Fruit fly (Drosophila melanogaster) whole organism, embryonic: Measurements from ENCODE around the gene RabX5.

Experiments
- Atf-2 ChIP-seq: fragments of 200-800 bp; sonication (Bioruptor generic); optimal IDR thresholded peaks from 2 replicates; lab custom pipeline; 2016; ENCODE audit warnings: missing biosample characterization, missing genetic modification characterization
- Bgb ChIP-seq: fragments of 200-800 bp; sonication (Bioruptor generic); IDR thresholded peaks from 2 replicates; pipeline ENCODE4 v1.3.6; 2022; ENCODE audit warnings: missing biosample characterization, missing genetic modification characterization; ENCODE audit not compliant: partially characterized antibody
- BtbVII ChIP-seq: fragments of 200-800 bp; sonication (Bioruptor generic); optimal IDR thresholded peaks from 3 replicates; lab custom pipeline; 2017; ENCODE audit warnings: missing biosample characterization, mild to moderate bottlenecking, missing genetic modification characterization
- CG10959 ChIP-seq: fragments of 200-800 bp; sonication (Bioruptor generic); IDR thresholded peaks from 2 replicates; pipeline ENCODE4 v1.3.6; 2022; ENCODE audit warnings: missing biosample characterization, missing genetic modification characterization
- CG11398 ChIP-seq: fragments of 200-800 bp; sonication (Bioruptor generic); optimal IDR thresholded peaks from 2 replicates; lab custom pipeline; 2016; ENCODE audit warnings: missing biosample characterization, missing genetic modification characterization
- CG11723 ChIP-seq: fragments of 200-800 bp; sonication (Bioruptor generic); optimal IDR thresholded peaks from 2 replicates; lab custom pipeline; 2017; ENCODE audit warnings: missing biosample characterization, mild to moderate bottlenecking, missing genetic modification characterization
- CG12219 ChIP-seq: fragments of 200-800 bp; sonication (Bioruptor generic); optimal IDR thresholded peaks from 3 replicates; lab custom pipeline; 2018; ENCODE audit warnings: missing biosample characterization, mild to moderate bottlenecking, missing genetic modification characterization
- CG12236 ChIP-seq: fragments of 200-800 bp; sonication (Bioruptor generic); optimal IDR thresholded peaks from 2 replicates; lab custom pipeline; 2016; ENCODE audit warnings: missing biosample characterization, missing genetic modification characterization
- CG12391 ChIP-seq: fragments of 200-800 bp; sonication (Bioruptor generic); optimal IDR thresholded peaks from 3 replicates; lab custom pipeline; 2018; ENCODE audit warnings: missing biosample characterization, mild to moderate bottlenecking, missing genetic modification characterization, moderate library complexity
- CG1603 ChIP-seq: fragments of 200-800 bp; sonication (Bioruptor generic); optimal IDR thresholded peaks from 2 replicates; lab custom pipeline; 2019; ENCODE audit warnings: missing biosample characterization, mild to moderate bottlenecking, missing genetic modification characterization, moderate library complexity
- CG16815 ChIP-seq: fragments of 200-800 bp; sonication (Bioruptor generic); optimal IDR thresholded peaks from 3 replicates; lab custom pipeline; 2017; ENCODE audit warnings: missing biosample characterization, mild to moderate bottlenecking, missing genetic modification characterization
- CG17385 ChIP-seq: fragments of 200-800 bp; sonication (Bioruptor generic); optimal IDR thresholded peaks from 3 replicates; lab custom pipeline; 2018; ENCODE audit warnings: missing biosample characterization, mild to moderate bottlenecking, missing genetic modification characterization
- CG17829 ChIP-seq: fragments of 200-800 bp; optimal IDR thresholded peaks from 2 replicates; lab custom pipeline; 2019; ENCODE audit warnings: missing biosample characterization, mild to moderate bottlenecking, missing genetic modification characterization, moderate library complexity
- CG2889 ChIP-seq: fragments of 200-800 bp; sonication (Bioruptor generic); IDR thresholded peaks from 3 replicates; pipeline ENCODE4 v1.3.6; 2022; ENCODE audit warnings: missing biosample characterization, missing genetic modification characterization
- CG31365 ChIP-seq: fragments of 200-800 bp; sonication (Bioruptor generic); optimal IDR thresholded peaks from 2 replicates; lab custom pipeline; 2018; ENCODE audit warnings: missing biosample characterization, mild to moderate bottlenecking, missing genetic modification characterization
- CG32532 ChIP-seq: fragments of 200-800 bp; sonication (Bioruptor generic); IDR thresholded peaks from 2 replicates; pipeline ENCODE4 v1.3.6; 2022; ENCODE audit warnings: missing biosample characterization, missing genetic modification characterization
- CG34422 ChIP-seq: fragments of 200-800 bp; sonication (Bioruptor generic); IDR thresholded peaks from 3 replicates; pipeline ENCODE4 v1.3.6; 2022; ENCODE audit warnings: missing biosample characterization, missing genetic modification characterization
- CG6254 ChIP-seq: fragments of 200-800 bp; sonication (Bioruptor generic); optimal IDR thresholded peaks from 3 replicates; lab custom pipeline; 2017; ENCODE audit warnings: mild to moderate bottlenecking, missing biosample characterization, missing genetic modification reagents, missing genetic modification characterization
- CG6689 ChIP-seq: fragments of 200-800 bp; sonication (Bioruptor generic); IDR thresholded peaks from 2 replicates; pipeline ENCODE4 v1.3.6; 2022; ENCODE audit warnings: missing biosample characterization, missing genetic modification characterization
- CG8290 ChIP-seq, 3 experiments: fragments of 200-800 bp; sonication (Bioruptor generic); optimal IDR thresholded peaks; 2 replicates each; lab custom pipeline; 2016 to 2019; ENCODE audit warnings: missing biosample characterization in 3 of 3, missing genetic modification characterization in 3 of 3, mild to moderate bottlenecking in 2 of 3, moderate library complexity in 1 of 3
- CG9727 ChIP-seq: fragments of 200-800 bp; sonication (Bioruptor generic); optimal IDR thresholded peaks from 3 replicates; lab custom pipeline; 2017; ENCODE audit warnings: missing biosample characterization, mild to moderate bottlenecking, missing genetic modification characterization
- Eip74EF ChIP-seq, 2 experiments: fragments of 200-800 bp in 1 of 2; fragments of >200 bp in 1 of 2; sonication (Bioruptor generic) in 1 of 2; optimal IDR thresholded peaks; 2 replicates each; lab custom pipeline; 2017 to 2019; ENCODE audit warnings: missing biosample characterization in 2 of 2, missing genetic modification characterization in 2 of 2, mild to moderate bottlenecking in 1 of 2, moderate library complexity in 1 of 2
- Ets65A ChIP-seq: fragments of 200-800 bp; sonication (Bioruptor generic); peaks from one replicate; lab custom pipeline; 2016; ENCODE audit warnings: missing biosample characterization, missing genetic modification characterization
- HLH3B ChIP-seq: fragments of 200-800 bp; sonication (Bioruptor generic); IDR thresholded peaks from 2 replicates; pipeline ENCODE4 v1.3.6; 2022; ENCODE audit warnings: missing biosample characterization, missing genetic modification characterization
- Hsf ChIP-seq: fragments of 200-800 bp; sonication (Bioruptor generic); optimal IDR thresholded peaks from 3 replicates; lab custom pipeline; 2016; ENCODE audit warnings: missing biosample characterization, missing genetic modification characterization
- Poxn ChIP-seq: fragments of 200-800 bp; sonication (Bioruptor generic); IDR thresholded peaks from 2 replicates; pipeline ENCODE4 v1.3.6; 2022; ENCODE audit warnings: missing biosample characterization, missing genetic modification characterization
- Ptx1 ChIP-seq: fragments of 200-800 bp; sonication (Bioruptor generic); IDR thresholded peaks from 2 replicates; pipeline ENCODE4 v1.3.6; 2022; ENCODE audit warnings: missing biosample characterization, missing genetic modification characterization
- Sox102F ChIP-seq: fragments of 200-800 bp; sonication (Bioruptor generic); optimal IDR thresholded peaks from 2 replicates; lab custom pipeline; 2018; ENCODE audit warnings: missing biosample characterization, mild to moderate bottlenecking, missing genetic modification characterization, moderate library complexity
- Trl ChIP-seq, 3 experiments: fragments of >200 bp in 2 of 3; fragments of 200-800 bp in 1 of 3; sonication (Bioruptor generic) in 1 of 3; optimal IDR thresholded peaks; 2 replicates in 1 of 3; 3 replicates in 2 of 3; lab custom pipeline; 2016 to 2017; ENCODE audit warnings: missing biosample characterization in 1 of 3, missing genetic modification characterization in 1 of 3
- bab2 ChIP-seq: fragments of 200-800 bp; sonication (Bioruptor generic); optimal IDR thresholded peaks from 2 replicates; lab custom pipeline; 2016; ENCODE audit warnings: missing biosample characterization, missing genetic modification characterization
- bsh ChIP-seq, 2 experiments: fragments of 200-800 bp; sonication (Bioruptor generic); optimal IDR thresholded peaks; 2 replicates each; lab custom pipeline; 2017 to 2018; ENCODE audit warnings: mild to moderate bottlenecking in 2 of 2, missing biosample characterization in 2 of 2, missing genetic modification characterization in 2 of 2, moderate library complexity in 1 of 2
- chif ChIP-seq, 2 experiments: fragments of 200-800 bp; sonication (Bioruptor generic); optimal IDR thresholded peaks; 3 replicates each; lab custom pipeline; 2016; ENCODE audit warnings: missing biosample characterization in 2 of 2, missing genetic modification characterization in 2 of 2
- ci ChIP-seq: fragments of 200-800 bp; sonication (Bioruptor generic); IDR thresholded peaks from 3 replicates; pipeline ENCODE4 v1.3.6; 2022; ENCODE audit warnings: missing biosample characterization, missing genetic modification characterization
- croc ChIP-seq: fragments of 200-800 bp; sonication (Bioruptor generic); conservative IDR thresholded peaks from 3 replicates; pipeline ENCODE4 v1.3.6; 2022; ENCODE audit warnings: missing biosample characterization, missing genetic modification characterization
- danr ChIP-seq: fragments of 200-800 bp; sonication (Bioruptor generic); IDR thresholded peaks from 2 replicates; pipeline ENCODE4 v1.3.6; 2022; ENCODE audit warnings: missing biosample characterization, missing genetic modification characterization
- ftz-f1 ChIP-seq: fragments of 200-800 bp; sonication (Bioruptor generic); optimal IDR thresholded peaks from 2 replicates; lab custom pipeline; 2016; ENCODE audit warnings: missing biosample characterization, missing genetic modification characterization
- gce ChIP-seq: fragments of 200-800 bp; sonication (Bioruptor generic); IDR thresholded peaks from 3 replicates; pipeline ENCODE4 v1.3.6; 2022; ENCODE audit warnings: missing biosample characterization, missing genetic modification characterization
- gro ChIP-seq: fragments of 200-800 bp; sonication (Bioruptor generic); optimal IDR thresholded peaks from 2 replicates; lab custom pipeline; 2016; ENCODE audit warnings: missing biosample characterization, missing genetic modification characterization
- h ChIP-seq: fragments of >200 bp; optimal IDR thresholded peaks from 2 replicates; lab custom pipeline; 2017
- hkb ChIP-seq, 2 experiments: fragments of 200-800 bp in 1 of 2; fragments of >200 bp in 1 of 2; sonication (Bioruptor generic) in 1 of 2; IDR thresholded peaks in 1 of 2; optimal IDR thresholded peaks in 1 of 2; 2 replicates each; pipeline versions ENCODE4 v1.3.6 to Lab custom; 2017 to 2022; ENCODE audit warnings: missing biosample characterization in 1 of 2, missing genetic modification characterization in 1 of 2
- kay ChIP-seq: fragments of 200-800 bp; sonication (Bioruptor generic); optimal IDR thresholded peaks from 2 replicates; lab custom pipeline; 2016; ENCODE audit warnings: missing biosample characterization, missing genetic modification characterization
- ken ChIP-seq: fragments of 200-800 bp; sonication (Bioruptor generic); IDR thresholded peaks from 3 replicates; pipeline ENCODE4 v1.3.6; 2022; ENCODE audit warnings: missing biosample characterization, missing genetic modification characterization
- knrl ChIP-seq: fragments of 200-800 bp; sonication (Bioruptor generic); IDR thresholded peaks from 3 replicates; pipeline ENCODE4 v1.3.6; 2022; ENCODE audit warnings: missing biosample characterization, missing genetic modification characterization; ENCODE audit not compliant: partially characterized antibody
- pfk ChIP-seq: fragments of 200-800 bp; sonication (Bioruptor generic); optimal IDR thresholded peaks from 2 replicates; lab custom pipeline; 2018; ENCODE audit warnings: missing biosample characterization, mild to moderate bottlenecking, missing genetic modification characterization, moderate library complexity
- pum ChIP-seq: fragments of 200-800 bp; sonication (Bioruptor generic); optimal IDR thresholded peaks from 2 replicates; lab custom pipeline; 2016; ENCODE audit warnings: missing biosample characterization, missing genetic modification characterization
- row ChIP-seq: fragments of 200-800 bp; sonication (Bioruptor generic); IDR thresholded peaks from 3 replicates; pipeline ENCODE4 v1.3.6; 2022; ENCODE audit warnings: missing biosample characterization, missing genetic modification characterization
- sima ChIP-seq: fragments of 200-800 bp; sonication (Bioruptor generic); optimal IDR thresholded peaks from 2 replicates; lab custom pipeline; 2016; ENCODE audit warnings: missing biosample characterization, missing genetic modification characterization
- vfl ChIP-seq: fragments of 200-800 bp; sonication (Bioruptor generic); optimal IDR thresholded peaks from 2 replicates; lab custom pipeline; 2016; ENCODE audit warnings: missing biosample characterization, missing genetic modification characterization
- zfh1 ChIP-seq: fragments of 200-800 bp; sonication (Bioruptor generic); IDR thresholded peaks from 3 replicates; pipeline ENCODE4 v1.3.6; 2022; ENCODE audit warnings: missing biosample characterization, missing genetic modification characterization

Gene RabX5

dm6 chr3L:1702367-1702927 lies 32.5 kb upstream of the RabX5 start, which contains the start of gene CG13931 (continued):
- TF ChIP-seq HLH3B (peak; percentile 23; the same call in 1 of the 2 replicates), kay (GFP tag; lab: Kevin White, UChicago) (no peak), CG12236 (GFP tag; lab: Kevin White, UChicago) (no peak), Bgb (GFP tag; lab: Robert Waterston, UW) (no peak), CG17385 (GFP tag; lab: Kevin White, UChicago) (no peak), ftz-f1 (no peak), ken (GFP tag; lab: Robert Waterston, UW) (no peak), CG6254 (GFP tag; lab: Kevin White, UChicago) (no peak), bab2 (GFP tag; lab: Kevin White, UChicago) (peak; percentile 15), hkb (optimal IDR thresholded peaks at IDR 0.05; lab: Kevin White, UChicago) (no peak), hkb (GFP tag; IDR thresholded peaks at IDR 0.05; lab: Robert Waterston, UW) (peak; percentile 43; the same call in 1 of the 2 replicates), CG9727 (GFP tag; lab: Kevin White, UChicago) (peak; percentile 23), zfh1 (GFP tag; lab: Robert Waterston, UW) (peak; percentile 53; the same call in 1 of the 3 replicates), pfk (GFP tag; lab: Kevin White, UChicago) (no peak), CG2889 (GFP tag; lab: Robert Waterston, UW) (0 out of 3 replicates have a peak, but pooled peaks have one; percentile 41), CG32532 (0 out of 2 replicates have a peak, but pooled peaks have one; percentile 18), CG12391 (peak; percentile 30), CG16815 (GFP tag; lab: Kevin White, UChicago) (peak; percentile 8), gro (GFP tag; lab: Kevin White, UChicago) (no peak), CG34422 (GFP tag; lab: Robert Waterston, UW) (peak; percentile 23; the same call in 1 of the 3 replicates), CG6689 (GFP tag; lab: Robert Waterston, UW) (peak; percentile 49), chif (GFP tag; optimal IDR thresholded peaks at IDR 0.05; lab: Kevin White, UChicago) (peak; percentile 40 to 41), danr (GFP tag; lab: Robert Waterston, UW) (peak; percentile 13; the same call in 1 of the 2 replicates), Ptx1 (peak; percentile 41; the same call in 1 of the 2 replicates), h (lab: Kevin White, UChicago) (no peak), CG17829 (tag; lab: Kevin White, UChicago) (no peak), BtbVII (GFP tag; lab: Kevin White, UChicago) (no peak), Atf-2 (GFP tag; lab: Kevin White, UChicago) (peak; percentile 2), Trl (optimal IDR thresholded peaks at IDR 0.05; lab: Kevin White, UChicago) (no peak), Trl (GFP tag; optimal IDR thresholded peaks at IDR 0.05; lab: Kevin White, UChicago) (peak; percentile 6), Poxn (GFP tag; lab: Robert Waterston, UW) (no peak), pum (GFP tag; lab: Kevin White, UChicago) (peak; percentile 35), croc (GFP tag; lab: Robert Waterston, UW) (0 out of 3 replicates have a peak, but pooled peaks have one; percentile 19), CG1603 (tag; lab: Kevin White, UChicago) (peak; percentile 73), Hsf (GFP tag; lab: Kevin White, UChicago) (peak; percentile 8), Eip74EF (GFP tag; optimal IDR thresholded peaks at IDR 0.05; lab: Kevin White, UChicago) (no peak), Ets65A (GFP tag; lab: Kevin White, UChicago) (peak; percentile 95), sima (GFP tag; lab: Kevin White, UChicago) (no peak), CG11398 (GFP tag; lab: Kevin White, UChicago) (no peak), row (peak; percentile 42; the same call in 1 of the 3 replicates), Sox102F (peak; percentile 61), gce (GFP tag; lab: Robert Waterston, UW) (no peak), knrl (GFP tag; lab: Robert Waterston, UW) (no peak), vfl (no peak), CG12219 (GFP tag; lab: Kevin White, UChicago) (peak; percentile 10), CG8290 (GFP tag; optimal IDR thresholded peaks at IDR 0.05; lab: Kevin White, UChicago) (no peak), CG8290 (tag; optimal IDR thresholded peaks at IDR 0.05; lab: Kevin White, UChicago) (no peak), ci (GFP tag; lab: Robert Waterston, UW) (peak; percentile 55; the same call in 2 of the 3 replicates), CG31365 (tag; lab: Kevin White, UChicago) (no peak), bsh (GFP tag; optimal IDR thresholded peaks at IDR 0.05; lab: Kevin White, UChicago) (peak in 1 of 2 experiments; percentile 42), CG11723 (GFP tag; lab: Kevin White, UChicago) (no peak), CG10959 (GFP tag; lab: Robert Waterston, UW) (no peak)
